Fruit fly (Drosophila melanogaster) whole organism, adult: Measurements from ENCODE around the gene CG15743.

Source experiments
- CG11617 ChIP-seq: fragments of 200-800 bp; sonication (Bioruptor generic); optimal IDR thresholded peaks from 2 replicates; lab custom pipeline; 2017; ENCODE audit warnings: mild to moderate bottlenecking, missing biosample characterization, missing genetic modification reagents, missing genetic modification characterization
- CG12768 ChIP-seq: fragments of 200-800 bp; sonication (Bioruptor generic); optimal IDR thresholded peaks from 2 replicates; lab custom pipeline; 2017; ENCODE audit warnings: missing biosample characterization, missing genetic modification characterization, mild to moderate bottlenecking, moderate library complexity, missing genetic modification reagents
- CG14711 ChIP-seq: fragments of 200-800 bp; sonication (Bioruptor generic); optimal IDR thresholded peaks from 2 replicates; lab custom pipeline; 2018; ENCODE audit warnings: missing biosample characterization, mild to moderate bottlenecking, missing genetic modification characterization, moderate library complexity
- CG33017 ChIP-seq: fragments of 200-800 bp; sonication (Bioruptor generic); optimal IDR thresholded peaks from 2 replicates; lab custom pipeline; 2018; ENCODE audit warnings: missing biosample characterization, mild to moderate bottlenecking, missing genetic modification characterization, moderate library complexity
- CG5204 ChIP-seq: fragments of 200-800 bp; sonication (Bioruptor generic); optimal IDR thresholded peaks from 2 replicates; lab custom pipeline; 2016; ENCODE audit warnings: missing biosample characterization, missing genetic modification characterization
- CG7101 ChIP-seq: fragments of 200-800 bp; sonication (Bioruptor generic); optimal IDR thresholded peaks from 2 replicates; lab custom pipeline; 2018; ENCODE audit warnings: missing biosample characterization, mild to moderate bottlenecking, missing genetic modification characterization, moderate library complexity
- Clk ChIP-seq: fragments of 200-800 bp; sonication (Bioruptor generic); optimal IDR thresholded peaks from 2 replicates; lab custom pipeline; 2017; ENCODE audit warnings: missing biosample characterization, missing genetic modification characterization
- Crg-1 ChIP-seq: fragments of 200-800 bp; sonication (Bioruptor generic); optimal IDR thresholded peaks from 2 replicates; lab custom pipeline; 2016; ENCODE audit warnings: missing biosample characterization, missing genetic modification characterization
- bab1 ChIP-seq: fragments of 200-800 bp; sonication (Bioruptor generic); optimal IDR thresholded peaks from 3 replicates; lab custom pipeline; 2019; ENCODE audit warnings: missing biosample characterization, mild to moderate bottlenecking, missing genetic modification characterization, moderate library complexity
- kay ChIP-seq: fragments of 200-800 bp; sonication (Bioruptor generic); peaks from one replicate; lab custom pipeline; 2016; ENCODE audit warnings: missing biosample characterization, missing genetic modification characterization, borderline replicate concordance
- tj ChIP-seq: fragments of 200-800 bp; sonication (Bioruptor generic); optimal IDR thresholded peaks from 3 replicates; lab custom pipeline; 2017; ENCODE audit warnings: missing biosample characterization, mild to moderate bottlenecking, missing genetic modification characterization, moderate library complexity

DNA sequence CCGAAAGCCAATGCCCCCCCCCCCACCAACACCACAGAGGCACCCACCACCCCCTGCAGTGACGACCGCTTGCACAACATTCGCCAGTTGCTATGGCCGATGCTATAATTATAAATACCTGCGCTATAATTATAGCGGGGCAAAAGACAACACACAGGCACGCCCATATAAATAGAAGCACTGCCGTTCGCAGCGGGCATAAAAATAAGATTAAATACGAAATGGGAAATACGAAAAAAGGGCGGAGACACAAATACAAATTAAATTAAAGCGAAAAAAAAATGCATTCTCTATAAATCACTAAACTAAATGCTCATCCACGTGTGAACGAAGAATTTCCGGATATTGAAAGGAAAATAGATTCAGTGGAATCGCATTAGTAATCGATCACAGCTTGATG is 12.1 kb upstream of the CG15743 start:
- TF ChIP-seq CG7101 (no peak), tj (GFP tag; lab: Kevin White, UChicago) (no peak), kay (GFP tag; lab: Kevin White, UChicago) (no peak), CG14711 (tag; lab: Kevin White, UChicago) (no peak), Clk (GFP tag; lab: Kevin White, UChicago) (no peak), bab1 (GFP tag; lab: Kevin White, UChicago) (no peak), CG11617 (no peak), CG33017 (tag; lab: Kevin White, UChicago) (no peak), Crg-1 (no peak), CG12768 (no peak), CG5204 (no peak)
